Fruit fly (Drosophila melanogaster): ENCODE results near the gene ND-20L.
A peak's percentile ranks its signal among the peaks of the same experiment; 100 is the strongest.

The ND-20L gene

DNA sequence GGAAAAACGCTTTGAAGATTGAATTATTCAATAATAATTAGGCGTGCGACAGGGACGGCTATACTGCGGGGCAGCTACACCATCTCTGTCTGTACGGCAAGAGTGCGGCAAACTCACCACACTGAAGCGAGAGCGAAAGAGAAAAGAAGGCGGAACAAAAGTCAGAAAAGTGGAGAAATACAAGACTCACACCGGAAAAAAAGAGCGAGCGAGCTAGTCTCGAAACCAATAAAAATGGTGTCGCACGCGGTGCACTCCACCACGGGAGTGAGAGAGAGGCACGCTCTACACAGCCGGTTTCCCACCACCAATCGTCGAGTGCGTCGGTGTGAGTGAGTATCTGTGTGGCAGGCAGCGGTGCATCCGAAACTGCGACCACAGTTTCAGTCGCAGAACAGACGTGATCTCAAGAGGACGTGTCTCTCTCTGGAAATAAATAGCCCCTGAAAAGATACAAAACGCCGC is 40.5 kb downstream of the ND-20L start, which contains the start of gene Dr (continued):
- 0 out of 2 replicates have a peak, but pooled peaks have one; percentile 25 for TF ChIP-seq tna (GFP tag; IDR thresholded peaks at IDR 0.05; ENCODE audit: partially characterized antibody)
- TF ChIP-seq Deaf1 (tag; optimal IDR thresholded peaks at IDR 0.05), result peak; percentile 63
- TF ChIP-seq nerfin-1 (tag; optimal IDR thresholded peaks at IDR 0.05), result peak; percentile 20
- peak; percentile 25 for TF ChIP-seq CG34376 (GFP tag; optimal IDR thresholded peaks at IDR 0.05)
- TF ChIP-seq CG13287 (GFP tag; IDR thresholded peaks at IDR 0.05; ENCODE audit: partially characterized antibody), result peak; percentile 40; the same call in 1 of the 2 replicates
- TF ChIP-seq CG2116 (GFP tag; optimal IDR thresholded peaks at IDR 0.05), result peak; percentile 31
- TF ChIP-seq sens (GFP tag), result peak; percentile 78
- TF ChIP-seq Abd-B (GFP tag; optimal IDR thresholded peaks at IDR 0.05), result peak; percentile 66
- TF ChIP-seq Side (GFP tag; optimal IDR thresholded peaks at IDR 0.05), result peak; percentile 30
- peak; percentile 52 for TF ChIP-seq sqz (GFP tag; optimal IDR thresholded peaks at IDR 0.05)
- peak; percentile 9 for TF ChIP-seq pb (GFP tag; optimal IDR thresholded peaks at IDR 0.05)
- no peak for TF ChIP-seq sug (tag; optimal IDR thresholded peaks at IDR 0.05)
- peak; percentile 37 for TF ChIP-seq CG7745 (tag; optimal IDR thresholded peaks at IDR 0.05)
- peak; percentile 19 for TF ChIP-seq repo (GFP tag; optimal IDR thresholded peaks at IDR 0.05)
- TF ChIP-seq CG1832 (GFP tag; optimal IDR thresholded peaks at IDR 0.05), result peak; percentile 98
- TF ChIP-seq cad (GFP tag; optimal IDR thresholded peaks at IDR 0.05), result peak; percentile 89
- peak; percentile 39 for TF ChIP-seq CG8924 (tag; optimal IDR thresholded peaks at IDR 0.05)
- TF ChIP-seq oc (tag; optimal IDR thresholded peaks at IDR 0.05), result peak; percentile 59
- peak; percentile 64 to 66 for TF ChIP-seq Trl (optimal IDR thresholded peaks at IDR 0.05)
- no peak for TF ChIP-seq Trl (GFP tag; optimal IDR thresholded peaks at IDR 0.05)
- peak in 1 of 2 experiments; percentile 79 for TF ChIP-seq Pdp1 (GFP tag; optimal IDR thresholded peaks at IDR 0.05)
- TF ChIP-seq pan (optimal IDR thresholded peaks at IDR 0.05), result no peak
- TF ChIP-seq pan (GFP tag; optimal IDR thresholded peaks at IDR 0.05 in 1 of 2, IDR thresholded peaks at IDR 0.05 in 1 of 2), result peak in 1 of 2 experiments; percentile 18
- peak; percentile 45; the same call in 1 of the 2 replicates for TF ChIP-seq CG17328 (GFP tag; IDR thresholded peaks at IDR 0.05)
- TF ChIP-seq CG8765 (GFP tag; IDR thresholded peaks at IDR 0.05), result peak; percentile 57; the same call in 1 of the 2 replicates
- TF ChIP-seq CG1233 (GFP tag; optimal IDR thresholded peaks at IDR 0.05), result no peak
- TF ChIP-seq CG32772 (GFP tag; IDR thresholded peaks at IDR 0.05), result no peak
- no peak for TF ChIP-seq CG5953 (GFP tag; IDR thresholded peaks at IDR 0.05)
- peak; percentile 41; the same call in 1 of the 3 replicates for TF ChIP-seq CG11695 (GFP tag; IDR thresholded peaks at IDR 0.05)
- no peak for TF ChIP-seq lov (optimal IDR thresholded peaks at IDR 0.05)
- TF ChIP-seq lov (GFP tag; IDR thresholded peaks at IDR 0.05), result no peak
- peak; percentile 90 for TF ChIP-seq Nf-YA (GFP tag; IDR thresholded peaks at IDR 0.05)
- TF ChIP-seq CG33557 (GFP tag; optimal IDR thresholded peaks at IDR 0.05), result no peak
- peak; percentile 97 for TF ChIP-seq cg (GFP tag; optimal IDR thresholded peaks at IDR 0.05)
- TF ChIP-seq gcm2 (GFP tag; optimal IDR thresholded peaks at IDR 0.05), result no peak
- no peak for TF ChIP-seq CG4707 (GFP tag; optimal IDR thresholded peaks at IDR 0.05)
- no peak for TF ChIP-seq sr (GFP tag; IDR thresholded peaks at IDR 0.05)
- peak; percentile 53; the same call in 1 of the 2 replicates for TF ChIP-seq crol (GFP tag; IDR thresholded peaks at IDR 0.05)
- TF ChIP-seq otp (GFP tag; IDR thresholded peaks at IDR 0.05), result 0 out of 3 replicates have a peak, but pooled peaks have one; percentile 4
- peak; percentile 3 for TF ChIP-seq dm (GFP tag; optimal IDR thresholded peaks at IDR 0.05)
- peak; percentile 18; the same call in 1 of the 2 replicates for TF ChIP-seq MBD-R2 (GFP tag; IDR thresholded peaks at IDR 0.05)
- peak; percentile 96 for TF ChIP-seq seq (GFP tag; IDR thresholded peaks at IDR 0.05)
- no peak for TF ChIP-seq CG7556 (GFP tag; optimal IDR thresholded peaks at IDR 0.05)
- TF ChIP-seq vvl (GFP tag; IDR thresholded peaks at IDR 0.05), result peak; percentile 77
- TF ChIP-seq Gsc (GFP tag; IDR thresholded peaks at IDR 0.05), result no peak
- TF ChIP-seq Elba2 (GFP tag; optimal IDR thresholded peaks at IDR 0.05), result no peak
- TF ChIP-seq unpg (GFP tag; optimal IDR thresholded peaks at IDR 0.05), result peak; percentile 25
- TF ChIP-seq HmgD (GFP tag; optimal IDR thresholded peaks at IDR 0.05), result peak; percentile 79
- TF ChIP-seq kni (GFP tag; optimal IDR thresholded peaks at IDR 0.05), result peak; percentile 26
- peak; percentile 16 for TF ChIP-seq CG18262 (tag; optimal IDR thresholded peaks at IDR 0.05)
- peak; percentile 47 for TF ChIP-seq CG7271 (tag; optimal IDR thresholded peaks at IDR 0.05)
